Fruit fly (Drosophila melanogaster) whole organism, embryonic: ENCODE measurements around the gene dlg1.
A peak's percentile ranks its signal among the peaks of the same experiment; 100 is the strongest.

Experiments
- B-H1 ChIP-seq: fragments of 200-800 bp; sonication (Bioruptor generic); IDR thresholded peaks from 3 replicates; pipeline ENCODE4 v1.3.6; 2022; ENCODE audit warnings: missing biosample characterization, missing genetic modification characterization
- B-H2 ChIP-seq: fragments of 200-800 bp; sonication (Bioruptor generic); optimal IDR thresholded peaks from 2 replicates; lab custom pipeline; 2018; ENCODE audit warnings: missing biosample characterization, mild to moderate bottlenecking, missing genetic modification characterization
- CG10267 ChIP-seq: fragments of 200-800 bp; sonication (Bioruptor generic); optimal IDR thresholded peaks from 2 replicates; lab custom pipeline; 2018; ENCODE audit warnings: missing biosample characterization, mild to moderate bottlenecking, missing genetic modification characterization, moderate library complexity
- CG10431 ChIP-seq: fragments of 200-800 bp; sonication (Bioruptor generic); optimal IDR thresholded peaks from 3 replicates; lab custom pipeline; 2018; ENCODE audit warnings: missing biosample characterization, mild to moderate bottlenecking, missing genetic modification characterization
- CG11085 ChIP-seq: fragments of 200-800 bp; sonication (Bioruptor generic); IDR thresholded peaks from 2 replicates; pipeline ENCODE4 v1.3.6; 2022; ENCODE audit warnings: missing biosample characterization, missing genetic modification characterization
- CG11560 ChIP-seq: fragments of 200-800 bp; sonication (Bioruptor generic); IDR thresholded peaks from 3 replicates; pipeline ENCODE4 v1.3.6; 2022; ENCODE audit warnings: missing biosample characterization, missing genetic modification characterization
- CG13894 ChIP-seq: fragments of 200-800 bp; sonication (Bioruptor generic); optimal IDR thresholded peaks from 3 replicates; lab custom pipeline; 2018; ENCODE audit warnings: missing biosample characterization, mild to moderate bottlenecking, missing genetic modification characterization, moderate library complexity
- CG14965 ChIP-seq: fragments of 200-800 bp; sonication (Bioruptor generic); optimal IDR thresholded peaks from 2 replicates; lab custom pipeline; 2016; ENCODE audit warnings: missing biosample characterization, missing genetic modification characterization, borderline replicate concordance
- CG1603 ChIP-seq: fragments of 200-800 bp; sonication (Bioruptor generic); optimal IDR thresholded peaks from 2 replicates; lab custom pipeline; 2019; ENCODE audit warnings: missing biosample characterization, mild to moderate bottlenecking, missing genetic modification characterization, moderate library complexity
- CG17359 ChIP-seq: fragments of 200-800 bp; sonication (Bioruptor generic); optimal IDR thresholded peaks from 3 replicates; lab custom pipeline; 2018; ENCODE audit warnings: missing biosample characterization, mild to moderate bottlenecking, missing genetic modification characterization, moderate library complexity
- CG31224 ChIP-seq: fragments of 200-800 bp; sonication (Bioruptor generic); IDR thresholded peaks from 2 replicates; pipeline ENCODE4 v1.3.6; 2022; ENCODE audit warnings: missing biosample characterization, missing genetic modification characterization
- CG32532 ChIP-seq: fragments of 200-800 bp; sonication (Bioruptor generic); IDR thresholded peaks from 2 replicates; pipeline ENCODE4 v1.3.6; 2022; ENCODE audit warnings: missing biosample characterization, missing genetic modification characterization
- CG5180 ChIP-seq: fragments of 200-800 bp; sonication (Bioruptor generic); optimal IDR thresholded peaks from 3 replicates; lab custom pipeline; 2017; ENCODE audit warnings: missing biosample characterization, missing genetic modification characterization, mild to moderate bottlenecking, moderate library complexity, missing genetic modification reagents
- CG7839 ChIP-seq: fragments of 200-800 bp; sonication (Bioruptor generic); optimal IDR thresholded peaks from 3 replicates; lab custom pipeline; 2018; ENCODE audit warnings: missing biosample characterization, mild to moderate bottlenecking, missing genetic modification characterization, moderate library complexity
- CG8290 ChIP-seq, 3 experiments: fragments of 200-800 bp; sonication (Bioruptor generic); optimal IDR thresholded peaks; 2 replicates each; lab custom pipeline; 2016 to 2019; ENCODE audit warnings: missing biosample characterization in 3 of 3, missing genetic modification characterization in 3 of 3, mild to moderate bottlenecking in 2 of 3, moderate library complexity in 1 of 3
- CG9215 ChIP-seq: fragments of 200-800 bp; sonication (Bioruptor generic); IDR thresholded peaks from 2 replicates; pipeline ENCODE4 v1.3.6; 2022; ENCODE audit warnings: missing biosample characterization, missing genetic modification characterization
- CG9797 ChIP-seq: fragments of 200-800 bp; sonication (Bioruptor generic); optimal IDR thresholded peaks from 3 replicates; lab custom pipeline; 2018; ENCODE audit warnings: missing biosample characterization, mild to moderate bottlenecking, missing genetic modification characterization
- D ChIP-seq, 2 experiments: fragments of 200-800 bp in 1 of 2; fragments of >200 bp in 1 of 2; sonication (Bioruptor generic) in 1 of 2; optimal IDR thresholded peaks; 2 replicates in 1 of 2; 3 replicates in 1 of 2; lab custom pipeline; 2017; ENCODE audit warnings: mild to moderate bottlenecking in 1 of 2, missing biosample characterization in 1 of 2, missing genetic modification characterization in 1 of 2, missing genetic modification reagents in 1 of 2
- Dbx ChIP-seq: fragments of 200-800 bp; sonication (Bioruptor generic); IDR thresholded peaks from 3 replicates; pipeline ENCODE4 v1.3.6; 2022; ENCODE audit warnings: missing biosample characterization, missing genetic modification characterization
- Drgx ChIP-seq: fragments of 200-800 bp; sonication (Bioruptor generic); IDR thresholded peaks from 2 replicates; pipeline ENCODE4 v1.3.6; 2022; ENCODE audit warnings: missing biosample characterization, missing genetic modification characterization
- Gsc ChIP-seq: fragments of 200-800 bp; sonication (Bioruptor generic); IDR thresholded peaks from 2 replicates; pipeline ENCODE4 v1.3.6; 2022; ENCODE audit warnings: missing biosample characterization, missing genetic modification characterization
- H2.0 ChIP-seq: fragments of 200-800 bp; sonication (Bioruptor generic); IDR thresholded peaks from 2 replicates; pipeline ENCODE4 v1.3.6; 2022; ENCODE audit warnings: missing biosample characterization, missing genetic modification characterization
- Hey ChIP-seq: fragments of 200-800 bp; sonication (Bioruptor generic); optimal IDR thresholded peaks from 3 replicates; lab custom pipeline; 2018; ENCODE audit warnings: missing biosample characterization, mild to moderate bottlenecking, missing genetic modification characterization
- Hr39 ChIP-seq: fragments of >200 bp; optimal IDR thresholded peaks from 2 replicates; lab custom pipeline; 2017
- Mes4 ChIP-seq: fragments of 200-800 bp; sonication (Bioruptor generic); optimal IDR thresholded peaks from 2 replicates; lab custom pipeline; 2016; ENCODE audit warnings: missing biosample characterization, missing genetic modification characterization
- NC2α ChIP-seq: fragments of 200-800 bp; sonication (Bioruptor generic); optimal IDR thresholded peaks from 2 replicates; lab custom pipeline; 2016; ENCODE audit warnings: missing biosample characterization, missing genetic modification characterization
- NK7.1 ChIP-seq: fragments of 200-800 bp; sonication (Bioruptor generic); optimal IDR thresholded peaks from 3 replicates; lab custom pipeline; 2016; ENCODE audit warnings: missing biosample characterization, missing genetic modification characterization
- Ravus ChIP-seq: fragments of 200-800 bp; sonication (Bioruptor generic); IDR thresholded peaks from 2 replicates; pipeline ENCODE4 v1.3.6; 2022; ENCODE audit warnings: missing biosample characterization, missing genetic modification characterization
- Rfx ChIP-seq: fragments of 200-800 bp; sonication (Bioruptor generic); IDR thresholded peaks from 2 replicates; pipeline ENCODE4 v1.3.6; 2022; ENCODE audit warnings: missing biosample characterization, missing genetic modification characterization
- Sox100B ChIP-seq: fragments of 200-800 bp; sonication (Bioruptor generic); optimal IDR thresholded peaks from 3 replicates; lab custom pipeline; 2018; ENCODE audit warnings: missing biosample characterization, mild to moderate bottlenecking, missing genetic modification characterization
- Xbp1 ChIP-seq: fragments of 200-800 bp; sonication (Bioruptor generic); optimal IDR thresholded peaks from 3 replicates; lab custom pipeline; 2016; ENCODE audit warnings: missing biosample characterization, mild to moderate bottlenecking, missing genetic modification characterization
- abd-A ChIP-seq: fragments of 200-800 bp; sonication (Bioruptor generic); optimal IDR thresholded peaks from 3 replicates; lab custom pipeline; 2019; ENCODE audit warnings: missing biosample characterization, mild to moderate bottlenecking, missing genetic modification characterization, moderate library complexity
- cato ChIP-seq: fragments of 200-800 bp; sonication (Bioruptor generic); optimal IDR thresholded peaks from 2 replicates; lab custom pipeline; 2016; ENCODE audit warnings: missing biosample characterization, missing genetic modification characterization, borderline replicate concordance
- corto ChIP-seq: fragments of 200-800 bp; sonication (Bioruptor generic); optimal IDR thresholded peaks from 2 replicates; lab custom pipeline; 2016; ENCODE audit warnings: missing biosample characterization, mild to moderate bottlenecking, missing genetic modification characterization, moderate library complexity
- eyg ChIP-seq: fragments of 200-800 bp; sonication (Bioruptor generic); optimal IDR thresholded peaks from 3 replicates; lab custom pipeline; 2016; ENCODE audit warnings: missing biosample characterization, missing genetic modification characterization
- gce ChIP-seq: fragments of 200-800 bp; sonication (Bioruptor generic); IDR thresholded peaks from 3 replicates; pipeline ENCODE4 v1.3.6; 2022; ENCODE audit warnings: missing biosample characterization, missing genetic modification characterization
- ken ChIP-seq: fragments of 200-800 bp; sonication (Bioruptor generic); IDR thresholded peaks from 3 replicates; pipeline ENCODE4 v1.3.6; 2022; ENCODE audit warnings: missing biosample characterization, missing genetic modification characterization
- kni ChIP-seq: fragments of 200-800 bp; sonication (Bioruptor generic); optimal IDR thresholded peaks from 3 replicates; lab custom pipeline; 2017; ENCODE audit warnings: mild to moderate bottlenecking, missing biosample characterization, missing genetic modification reagents, missing genetic modification characterization
- lov ChIP-seq, 2 experiments: fragments of 200-800 bp in 1 of 2; fragments of >200 bp in 1 of 2; sonication (Bioruptor generic) in 1 of 2; IDR thresholded peaks in 1 of 2; optimal IDR thresholded peaks in 1 of 2; 2 replicates in 1 of 2; 3 replicates in 1 of 2; pipeline versions ENCODE4 v1.3.6 to Lab custom; 2017 to 2022; ENCODE audit warnings: missing biosample characterization in 1 of 2, missing genetic modification characterization in 1 of 2
- ranshi ChIP-seq: fragments of 200-800 bp; sonication (Bioruptor generic); IDR thresholded peaks from 2 replicates; pipeline ENCODE4 v1.3.6; 2022; ENCODE audit warnings: missing biosample characterization, missing genetic modification characterization
- sc ChIP-seq, 3 experiments: fragments of >200 bp in 2 of 3; fragments of 200-800 bp in 1 of 3; sonication (Bioruptor generic) in 1 of 3; optimal IDR thresholded peaks; 2 replicates in 2 of 3; 3 replicates in 1 of 3; lab custom pipeline; 2017; ENCODE audit warnings: mild to moderate bottlenecking in 1 of 3, missing biosample characterization in 1 of 3, missing genetic modification characterization in 1 of 3, missing genetic modification reagents in 1 of 3
- scrt ChIP-seq: fragments of 200-800 bp; sonication (Bioruptor generic); optimal IDR thresholded peaks from 2 replicates; lab custom pipeline; 2018; ENCODE audit warnings: missing biosample characterization, mild to moderate bottlenecking, missing genetic modification characterization, moderate library complexity
- seq ChIP-seq: fragments of 200-800 bp; sonication (Bioruptor generic); IDR thresholded peaks from 2 replicates; pipeline ENCODE4 v1.3.6; 2022; ENCODE audit warnings: missing biosample characterization, missing genetic modification characterization
- sima ChIP-seq: fragments of 200-800 bp; sonication (Bioruptor generic); optimal IDR thresholded peaks from 2 replicates; lab custom pipeline; 2016; ENCODE audit warnings: missing biosample characterization, missing genetic modification characterization
- sug ChIP-seq: fragments of 200-800 bp; optimal IDR thresholded peaks from 2 replicates; lab custom pipeline; 2019; ENCODE audit warnings: missing biosample characterization, mild to moderate bottlenecking, missing genetic modification characterization, moderate library complexity
- unpg ChIP-seq: fragments of 200-800 bp; sonication (Bioruptor generic); optimal IDR thresholded peaks from 3 replicates; lab custom pipeline; 2018; ENCODE audit warnings: missing biosample characterization, mild to moderate bottlenecking, missing genetic modification characterization, moderate library complexity
- wek ChIP-seq: fragments of 200-800 bp; sonication (Bioruptor generic); optimal IDR thresholded peaks from 3 replicates; lab custom pipeline; 2018; ENCODE audit warnings: missing biosample characterization, mild to moderate bottlenecking, missing genetic modification characterization, moderate library complexity

dlg1 gene

dm6 chrX:11449476-11450119 is 80.1 kb downstream of the dlg1 start (continued):
- TF ChIP-seq Gsc = peak; percentile 69
- peak; percentile 35 for TF ChIP-seq CG14965 (GFP tag; lab: Kevin White, UChicago)
- TF ChIP-seq Sox100B (GFP tag; lab: Kevin White, UChicago) = peak; percentile 70
- peak; percentile 79; the same call in 2 of the 3 replicates for TF ChIP-seq CG11560
- peak; percentile 64 for TF ChIP-seq Ravus (GFP tag; lab: Robert Waterston, UW)
- TF ChIP-seq seq (GFP tag; lab: Robert Waterston, UW) = peak; percentile 83
- TF ChIP-seq CG31224 = peak; percentile 63
- TF ChIP-seq H2.0 = peak; percentile 85
- peak; percentile 84 for TF ChIP-seq eyg (GFP tag; lab: Kevin White, UChicago)
- TF ChIP-seq CG5180 = peak; percentile 71
- TF ChIP-seq CG7839 (tag; lab: Kevin White, UChicago) = peak; percentile 90
- TF ChIP-seq CG9797 (GFP tag; lab: Kevin White, UChicago) = no peak
- peak; percentile 72 for TF ChIP-seq B-H2 (GFP tag; lab: Kevin White, UChicago)
- TF ChIP-seq Hr39 (lab: Kevin White, UChicago) = no peak
- peak; percentile 76 for TF ChIP-seq Mes4 (GFP tag; lab: Kevin White, UChicago)
- TF ChIP-seq cato (GFP tag; lab: Kevin White, UChicago) = peak; percentile 49
- TF ChIP-seq CG13894 (tag; lab: Kevin White, UChicago) = peak; percentile 71
- peak; percentile 48 for TF ChIP-seq NC2α (GFP tag; lab: Kevin White, UChicago)
- no peak for TF ChIP-seq sc (optimal IDR thresholded peaks at IDR 0.05; lab: Kevin White, UChicago)
- TF ChIP-seq sc (GFP tag; optimal IDR thresholded peaks at IDR 0.05; lab: Kevin White, UChicago) = peak; percentile 29
- no peak for TF ChIP-seq corto (GFP tag; lab: Kevin White, UChicago)
- peak; percentile 82 for TF ChIP-seq CG9215 (GFP tag; lab: Robert Waterston, UW)
- TF ChIP-seq sima (GFP tag; lab: Kevin White, UChicago) = no peak
- peak; percentile 86 for TF ChIP-seq ken (GFP tag; lab: Robert Waterston, UW)
- TF ChIP-seq Hey = peak; percentile 60
- peak; percentile 83 for TF ChIP-seq Xbp1 (GFP tag; lab: Kevin White, UChicago)
- peak; percentile 84 for TF ChIP-seq sug (tag; lab: Kevin White, UChicago)
- no peak for TF ChIP-seq lov (optimal IDR thresholded peaks at IDR 0.05; lab: Kevin White, UChicago)
- peak; percentile 51; the same call in 1 of the 3 replicates for TF ChIP-seq lov (GFP tag; IDR thresholded peaks at IDR 0.05; lab: Robert Waterston, UW)
- peak; percentile 60 for TF ChIP-seq kni (GFP tag; lab: Kevin White, UChicago)
- peak; percentile 52 for TF ChIP-seq CG10431 (GFP tag; lab: Kevin White, UChicago)
- TF ChIP-seq CG32532 (GFP tag; lab: Robert Waterston, UW) = peak; percentile 86
- TF ChIP-seq Drgx (GFP tag; lab: Robert Waterston, UW) = peak; percentile 70
- TF ChIP-seq scrt (GFP tag; lab: Kevin White, UChicago) = peak; percentile 80
- no peak for TF ChIP-seq D (optimal IDR thresholded peaks at IDR 0.05; lab: Kevin White, UChicago)
- TF ChIP-seq D (GFP tag; optimal IDR thresholded peaks at IDR 0.05; lab: Kevin White, UChicago) = peak; percentile 69
- peak; percentile 85 for TF ChIP-seq B-H1 (GFP tag; lab: Robert Waterston, UW)
- TF ChIP-seq NK7.1 (GFP tag; lab: Kevin White, UChicago) = peak; percentile 61
- peak; percentile 33 for TF ChIP-seq abd-A
- peak; percentile 93 for TF ChIP-seq CG1603 (tag; lab: Kevin White, UChicago)
- TF ChIP-seq Dbx (GFP tag; lab: Robert Waterston, UW) = peak; percentile 79
- peak; percentile 74 for TF ChIP-seq wek
- peak; percentile 88 for TF ChIP-seq CG17359 (tag; lab: Kevin White, UChicago)
- peak; percentile 88 for TF ChIP-seq unpg
- peak; percentile 54 for TF ChIP-seq CG10267
- TF ChIP-seq Rfx = peak; percentile 91
- TF ChIP-seq CG11085 (GFP tag; lab: Robert Waterston, UW) = peak; percentile 81
- peak; percentile 48 for TF ChIP-seq CG8290 (GFP tag; optimal IDR thresholded peaks at IDR 0.05; lab: Kevin White, UChicago)
- peak in 1 of 2 experiments; percentile 97 for TF ChIP-seq CG8290 (tag; optimal IDR thresholded peaks at IDR 0.05; lab: Kevin White, UChicago)
- peak; percentile 84 for TF ChIP-seq ranshi (GFP tag; lab: Robert Waterston, UW)
- TF ChIP-seq gce (GFP tag; lab: Robert Waterston, UW) = peak; percentile 76; the same call in 2 of the 3 replicates
